Worm (Caenorhabditis elegans): Measurements from ENCODE around the gene T16H12.13.

DNA sequence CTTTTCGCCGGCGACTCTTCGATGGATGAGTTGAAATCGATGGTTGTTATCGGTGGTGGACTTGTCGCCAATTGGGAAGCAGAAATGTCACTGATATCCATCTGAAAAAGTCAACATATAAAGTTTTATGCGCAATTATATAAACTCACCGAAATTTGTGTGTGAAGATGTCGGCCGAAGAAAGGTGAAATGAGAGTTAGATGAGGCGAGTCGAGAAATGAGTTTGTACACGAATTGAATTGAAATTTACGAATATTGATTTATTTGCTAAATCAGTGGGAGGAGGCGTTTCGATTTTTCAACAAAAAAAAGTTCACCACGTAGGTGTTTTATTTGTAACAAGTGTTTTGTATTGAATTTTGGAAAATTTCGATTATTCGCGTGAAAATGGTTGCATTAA is 16.1 kb downstream of the T16H12.13 start, which contains the start of gene kel-10:
- no peak for TF ChIP-seq fkh-10 (GFP tag; optimal IDR thresholded peaks at IDR 0.05)
- no peak for TF ChIP-seq ceh-82 (tag; optimal IDR thresholded peaks at IDR 0.05)
